Fruit fly (Drosophila melanogaster) whole organism, pupa: Measurements from ENCODE around the gene DCAF12.

ENCODE experiments used
- CG15710 ChIP-seq: fragments of 200-800 bp; sonication (Bioruptor generic); optimal IDR thresholded peaks from 2 replicates; lab custom pipeline; 2018; ENCODE audit warnings: missing biosample characterization, mild to moderate bottlenecking, missing genetic modification characterization, moderate library complexity
- CG17806 ChIP-seq: fragments of 200-800 bp; sonication (Bioruptor generic); optimal IDR thresholded peaks from 2 replicates; lab custom pipeline; 2018; ENCODE audit warnings: missing biosample characterization, mild to moderate bottlenecking, missing genetic modification characterization, moderate library complexity
- CG8159 ChIP-seq: fragments of 200-800 bp; sonication (Bioruptor generic); optimal IDR thresholded peaks from 3 replicates; lab custom pipeline; 2018; ENCODE audit warnings: missing biosample characterization, mild to moderate bottlenecking, missing genetic modification characterization, moderate library complexity
- EcR ChIP-seq: fragments of 200-800 bp; sonication (Bioruptor generic); optimal IDR thresholded peaks from 3 replicates; lab custom pipeline; 2019; ENCODE audit warnings: missing biosample characterization, missing genetic modification characterization, mild to moderate bottlenecking, moderate library complexity, missing genetic modification reagents
- Ets98B ChIP-seq: fragments of 200-800 bp; sonication (Bioruptor generic); IDR thresholded peaks from 2 replicates; pipeline ENCODE4 v1.3.6; 2022; ENCODE audit warnings: missing biosample characterization, missing genetic modification characterization
- Pif1B ChIP-seq: fragments of 200-800 bp; sonication (Bioruptor generic); optimal IDR thresholded peaks from 3 replicates; lab custom pipeline; 2016; ENCODE audit warnings: missing biosample characterization, missing genetic modification characterization
- rn ChIP-seq: fragments of 200-800 bp; sonication (Bioruptor generic); IDR thresholded peaks from 2 replicates; pipeline ENCODE4 v1.3.6; 2022; ENCODE audit warnings: missing biosample characterization, missing genetic modification characterization

DNA sequence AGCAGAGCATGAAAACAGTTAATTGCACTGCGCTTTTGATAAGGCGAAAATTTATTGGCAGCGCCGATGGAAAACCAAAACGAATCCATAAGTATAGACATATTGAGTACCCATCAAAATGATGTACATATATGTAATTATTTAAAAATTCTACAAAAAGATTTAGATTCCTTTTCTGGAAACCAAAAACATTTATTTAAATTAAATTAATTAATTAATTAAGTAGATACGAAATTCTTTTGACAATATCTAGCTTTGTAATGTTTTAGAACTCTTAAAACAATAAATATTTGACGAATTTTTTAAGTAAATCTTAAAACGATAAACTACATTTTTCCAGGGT, 39.5 kb downstream of the DCAF12 start:
- TF ChIP-seq rn (GFP tag; lab: Robert Waterston, UW) (no peak), CG8159 (tag; lab: Kevin White, UChicago) (peak; percentile 31), CG17806 (tag; lab: Kevin White, UChicago) (peak; percentile 7), CG15710 (tag; lab: Kevin White, UChicago) (no peak), Ets98B (GFP tag; lab: Robert Waterston, UW) (no peak), Pif1B (GFP tag; lab: Kevin White, UChicago) (no peak), EcR (GFP tag; lab: Kevin White, UChicago) (no peak)
